Worm (Caenorhabditis elegans) whole organism, midembryonic: ENCODE results near the gene twk-43.

ENCODE experiments used
- T22C8.4 ChIP-seq: fragments of 200-800 bp; sonication (Bioruptor generic); IDR thresholded peaks from 2 replicates; pipeline ENCODE4 v1.3.6; 2022; ENCODE audit warnings: missing genetic modification characterization, missing compliant biosample characterization
- cog-1 ChIP-seq: sonication (generic microtip); optimal IDR thresholded peaks from 2 replicates; lab custom pipeline; 2016; ENCODE audit warnings: missing genetic modification characterization, missing compliant biosample characterization
- flt-1 ChIP-seq: fragments of 200-800 bp; sonication (Bioruptor generic); IDR thresholded peaks from 2 replicates; pipeline ENCODE4 v1.3.6; 2022; ENCODE audit warnings: missing genetic modification characterization, missing compliant biosample characterization
- klf-2 ChIP-seq: fragments of 200-800 bp; sonication (Bioruptor generic); conservative IDR thresholded peaks from 2 replicates; pipeline ENCODE4 v1.3.6; 2022; ENCODE audit warnings: missing genetic modification reagents, missing genetic modification characterization, missing compliant biosample characterization
- med-1 ChIP-seq: sonication (generic microtip); optimal IDR thresholded peaks from 2 replicates; lab custom pipeline; 2017; ENCODE audit warnings: missing genetic modification characterization, mild to moderate bottlenecking, missing compliant biosample characterization, antibody characterized with exemption, missing genetic modification reagents; ENCODE audit not compliant: insufficient read depth
- ref-1 ChIP-seq: fragments of 200-800 bp; sonication (Bioruptor generic); conservative IDR thresholded peaks from 2 replicates; pipeline ENCODE4 v1.3.6; 2022; ENCODE audit warnings: missing genetic modification reagents, missing genetic modification characterization, missing compliant biosample characterization
- tab-1 ChIP-seq: fragments of 200-800 bp; sonication (Bioruptor generic); IDR thresholded peaks from 2 replicates; pipeline ENCODE4 v1.3.6; 2022; ENCODE audit warnings: missing genetic modification characterization, missing compliant biosample characterization
- ztf-23 ChIP-seq: fragments of 200-800 bp; sonication (Bioruptor generic); IDR thresholded peaks from 2 replicates; pipeline ENCODE4 v1.3.6; 2022; ENCODE audit warnings: missing genetic modification reagents, missing genetic modification characterization, missing compliant biosample characterization
- ztf-29 ChIP-seq: fragments of 200-800 bp; sonication (Bioruptor generic); IDR thresholded peaks from 2 replicates; pipeline ENCODE4 v1.3.6; 2022; ENCODE audit warnings: missing genetic modification reagents, missing genetic modification characterization, missing compliant biosample characterization

twk-43 gene

ce11 chrV:13345867-13346328, at the start of gene twk-43:
Gene twk-43 (plus strand): TSS chrV:13346278.
- no peak for TF ChIP-seq flt-1 (GFP tag; lab: Robert Waterston, UW)
- no peak for TF ChIP-seq klf-2 (GFP tag; lab: Robert Waterston, UW)
- no peak for TF ChIP-seq ztf-23 (GFP tag; lab: Robert Waterston, UW)
- no peak for TF ChIP-seq ref-1
- no peak for TF ChIP-seq tab-1
- TF ChIP-seq cog-1 (tag; lab: Kevin White, UChicago) = no peak
- no peak for TF ChIP-seq T22C8.4 (GFP tag; lab: Robert Waterston, UW)
- TF ChIP-seq med-1 = no peak
- TF ChIP-seq ztf-29 = no peak

ce11 chrV:13297220-13297619, 48.9 kb upstream of the twk-43 start, which contains the start of gene C26E1.1:
Gene C26E1.1 (plus strand): TSS chrV:13297520.
- no peak for TF ChIP-seq T22C8.4 (GFP tag; lab: Robert Waterston, UW)
- TF ChIP-seq flt-1 (GFP tag; lab: Robert Waterston, UW) = no peak
- no peak for TF ChIP-seq ref-1
- no peak for TF ChIP-seq klf-2 (GFP tag; lab: Robert Waterston, UW)
- TF ChIP-seq tab-1 = no peak
- no peak for TF ChIP-seq ztf-29
- no peak for TF ChIP-seq cog-1 (tag; lab: Kevin White, UChicago)
- no peak for TF ChIP-seq ztf-23 (GFP tag; lab: Robert Waterston, UW)
- TF ChIP-seq med-1 = no peak

ce11 chrV:13298706-13299105, 47.4 kb upstream of the twk-43 start:
- TF ChIP-seq tab-1 (no peak), klf-2 (GFP tag; lab: Robert Waterston, UW) (no peak), cog-1 (tag; lab: Kevin White, UChicago) (no peak), ref-1 (no peak), ztf-29 (no peak), T22C8.4 (GFP tag; lab: Robert Waterston, UW) (no peak), flt-1 (GFP tag; lab: Robert Waterston, UW) (no peak), ztf-23 (GFP tag; lab: Robert Waterston, UW) (no peak), med-1 (no peak)

- TF ChIP-seq T22C8.4 (GFP tag; lab: Robert Waterston, UW) (no peak), ztf-29 (no peak), flt-1 (GFP tag; lab: Robert Waterston, UW) (no peak), tab-1 (no peak), ref-1 (no peak), cog-1 (tag; lab: Kevin White, UChicago) (no peak), klf-2 (GFP tag; lab: Robert Waterston, UW) (no peak), ztf-23 (GFP tag; lab: Robert Waterston, UW) (no peak), med-1 (no peak)
Measured at ce11 chrV:13299398-13299797, 46.7 kb upstream of the twk-43 start.

- TF ChIP-seq tab-1 (no peak), klf-2 (GFP tag; lab: Robert Waterston, UW) (no peak), flt-1 (GFP tag; lab: Robert Waterston, UW) (no peak), ztf-29 (no peak)
Measured at ce11 chrV:13300492-13300891, 45.6 kb upstream of the twk-43 start.

- no peak for TF ChIP-seq T22C8.4 (GFP tag; lab: Robert Waterston, UW)
- no peak for TF ChIP-seq med-1
- TF ChIP-seq ztf-29 = no peak
- TF ChIP-seq klf-2 (GFP tag; lab: Robert Waterston, UW) = no peak
- no peak for TF ChIP-seq tab-1
- no peak for TF ChIP-seq ztf-23 (GFP tag; lab: Robert Waterston, UW)
- no peak for TF ChIP-seq ref-1
- TF ChIP-seq cog-1 (tag; lab: Kevin White, UChicago) = no peak
- no peak for TF ChIP-seq flt-1 (GFP tag; lab: Robert Waterston, UW)
Measured at ce11 chrV:13301443-13301842, 44.6 kb upstream of the twk-43 start, which contains the start of gene ceh-79. Gene ceh-79 (plus strand): TSS chrV:13301833.

ce11 chrV:13304663-13305188, 41.4 kb upstream of the twk-43 start, which contains the start of gene C26E1.2:
Gene C26E1.2 (plus strand): TSS chrV:13305138.
- TF ChIP-seq ref-1 (no peak), T22C8.4 (GFP tag; lab: Robert Waterston, UW) (no peak)

ce11 chrV:13308616-13309015, 37.5 kb upstream of the twk-43 start, which contains the start of gene C50B6.1:
Gene C50B6.1 (plus strand): TSS chrV:13308916.
- TF ChIP-seq cog-1 (tag; lab: Kevin White, UChicago) (no peak), tab-1 (no peak), ztf-29 (no peak), ref-1 (no peak), klf-2 (GFP tag; lab: Robert Waterston, UW) (no peak), T22C8.4 (GFP tag; lab: Robert Waterston, UW) (no peak), med-1 (no peak), flt-1 (GFP tag; lab: Robert Waterston, UW) (no peak), ztf-23 (GFP tag; lab: Robert Waterston, UW) (no peak)

- no peak for TF ChIP-seq med-1
- no peak for TF ChIP-seq T22C8.4 (GFP tag; lab: Robert Waterston, UW)
- TF ChIP-seq ref-1 = no peak
- TF ChIP-seq ztf-29 = no peak
- no peak for TF ChIP-seq cog-1 (tag; lab: Kevin White, UChicago)
Measured at ce11 chrV:13309806-13310205, 36.3 kb upstream of the twk-43 start.

- TF ChIP-seq ztf-23 (GFP tag; lab: Robert Waterston, UW) (no peak), ref-1 (no peak), T22C8.4 (GFP tag; lab: Robert Waterston, UW) (no peak), cog-1 (tag; lab: Kevin White, UChicago) (no peak), klf-2 (GFP tag; lab: Robert Waterston, UW) (no peak), flt-1 (GFP tag; lab: Robert Waterston, UW) (no peak), tab-1 (no peak), ztf-29 (no peak), med-1 (no peak)
Measured at ce11 chrV:13312210-13312676, 33.8 kb upstream of the twk-43 start, which contains the start of gene nasp-2. Gene nasp-2 (minus strand): TSS chrV:13312260.
